Fruit fly (Drosophila melanogaster): ENCODE measurements around the gene PQBP1.

The PQBP1 gene

DNA sequence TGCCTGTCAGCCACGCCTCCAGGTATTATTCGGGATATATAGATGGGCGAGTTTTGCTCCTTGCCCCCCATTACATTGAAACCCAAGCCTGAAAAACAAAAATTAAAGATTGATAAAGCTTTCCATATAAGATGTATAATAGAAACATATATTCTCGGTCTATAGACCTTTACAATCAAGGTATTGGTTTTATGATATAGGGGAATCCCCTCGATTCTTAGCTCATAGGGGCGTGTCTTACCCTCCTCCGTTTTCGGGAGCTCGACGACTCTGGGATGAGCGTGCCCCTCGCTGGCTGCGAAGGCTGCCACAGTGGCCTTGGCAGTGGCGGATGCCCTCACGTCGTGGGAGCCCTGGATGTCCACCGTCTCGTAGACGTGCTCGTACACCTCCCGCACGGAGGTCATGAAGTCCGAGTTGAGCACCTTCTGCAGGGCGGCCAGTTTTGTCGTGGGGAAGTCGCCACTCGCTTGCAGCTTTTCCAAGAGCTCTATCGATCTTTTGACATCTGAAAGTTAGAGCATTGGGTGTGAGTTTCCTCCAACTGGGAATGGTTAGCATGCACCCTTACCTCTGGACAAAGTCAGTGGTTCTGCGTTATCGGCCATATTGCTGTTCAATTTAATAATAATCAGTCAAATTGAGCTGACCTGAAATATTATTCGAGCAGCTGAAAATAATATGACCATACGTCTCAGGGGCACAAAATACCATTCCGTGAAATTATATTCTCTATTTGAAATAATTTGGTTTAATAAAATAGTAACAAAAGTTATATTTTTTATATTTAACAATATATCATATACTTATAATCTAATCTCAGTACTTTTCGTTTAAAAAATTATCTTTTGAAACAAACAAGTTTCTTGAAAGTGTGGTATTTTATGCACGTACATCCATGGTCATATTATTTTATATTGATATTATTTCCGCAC, at the start of gene PQBP1, which contains the start of gene veli:
Gene PQBP1 (plus strand): TSS at position 885 of the 935 bp plus-strand sequence.
Gene veli (minus strand): TSS at position 685 of the 935 bp plus-strand sequence.
- TF ChIP-seq usp (GFP tag; optimal IDR thresholded peaks at IDR 0.05) (no peak), Dll (optimal IDR thresholded peaks at IDR 0.05) (no peak), pan (optimal IDR thresholded peaks at IDR 0.05) (no peak), CG8478 (optimal IDR thresholded peaks at IDR 0.05) (no peak), EcR (GFP tag; optimal IDR thresholded peaks at IDR 0.05) (no peak)

- no peak for TF ChIP-seq usp (GFP tag; optimal IDR thresholded peaks at IDR 0.05)
- TF ChIP-seq Dll (optimal IDR thresholded peaks at IDR 0.05) = no peak
- no peak for TF ChIP-seq CG8478 (optimal IDR thresholded peaks at IDR 0.05)
- TF ChIP-seq EcR (GFP tag; optimal IDR thresholded peaks at IDR 0.05) = no peak
- no peak for TF ChIP-seq psq (optimal IDR thresholded peaks at IDR 0.05)
- no peak for TF ChIP-seq pan (optimal IDR thresholded peaks at IDR 0.05)
These were observed 42.5 kb upstream of the PQBP1 start, which contains the start of gene beta4GalT7 for dm6 chr3R:25023056-25023455. TSS of gene beta4GalT7 (plus strand) at chr3R:25023256.

dm6 chr3R:25024895-25025557, 40.6 kb upstream of the PQBP1 start, which contains the start of the genes EMC6 and Hr96:
TSS of gene EMC6 (minus strand) at chr3R:25025017.
TSS of gene Hr96 (plus strand) at chr3R:25025235.
- TF ChIP-seq usp (GFP tag; optimal IDR thresholded peaks at IDR 0.05) = no peak
- TF ChIP-seq psq (optimal IDR thresholded peaks at IDR 0.05) = no peak
- TF ChIP-seq EcR (GFP tag; optimal IDR thresholded peaks at IDR 0.05) = no peak
- TF ChIP-seq CG8478 (optimal IDR thresholded peaks at IDR 0.05) = no peak
- TF ChIP-seq Dll (optimal IDR thresholded peaks at IDR 0.05) = no peak
- no peak for TF ChIP-seq pan (optimal IDR thresholded peaks at IDR 0.05)

- TF ChIP-seq usp (GFP tag; optimal IDR thresholded peaks at IDR 0.05) = no peak
- no peak for TF ChIP-seq pan (optimal IDR thresholded peaks at IDR 0.05)
- TF ChIP-seq CG8478 (optimal IDR thresholded peaks at IDR 0.05) = no peak
- TF ChIP-seq Dll (optimal IDR thresholded peaks at IDR 0.05) = no peak
- no peak for TF ChIP-seq EcR (GFP tag; optimal IDR thresholded peaks at IDR 0.05)
These were observed 38.0 kb upstream of the PQBP1 start for dm6 chr3R:25027281-25028219.

DNA sequence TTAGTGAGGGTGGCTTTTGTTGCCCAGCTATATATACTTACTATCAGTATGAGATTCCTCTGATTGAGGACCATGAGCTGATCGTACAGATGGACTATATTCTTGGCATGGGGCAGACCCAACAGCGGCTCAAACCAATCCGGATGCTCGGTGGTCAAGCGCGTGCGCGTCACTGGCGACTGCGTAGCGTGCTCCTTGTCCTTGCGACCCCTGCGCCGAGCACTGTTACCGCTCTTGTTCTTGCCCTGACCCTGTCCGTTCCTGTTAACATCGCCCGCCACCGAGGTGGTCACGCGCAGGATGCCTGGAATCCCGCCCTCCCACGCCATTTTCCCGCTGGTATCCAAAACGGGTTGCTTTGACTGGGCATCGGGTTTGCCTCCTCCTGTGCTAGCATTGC, 32.9 kb upstream of the PQBP1 start:
- TF ChIP-seq pan (optimal IDR thresholded peaks at IDR 0.05) (no peak), usp (GFP tag; optimal IDR thresholded peaks at IDR 0.05) (no peak), CG8478 (optimal IDR thresholded peaks at IDR 0.05) (no peak), psq (optimal IDR thresholded peaks at IDR 0.05) (no peak), Dll (optimal IDR thresholded peaks at IDR 0.05) (no peak), EcR (GFP tag; optimal IDR thresholded peaks at IDR 0.05) (no peak)

dm6 chr3R:25033142-25033586, 32.4 kb upstream of the PQBP1 start, which contains the start of gene Smg6:
TSS of gene Smg6 (minus strand) at chr3R:25033465.
- no peak for TF ChIP-seq EcR (GFP tag; optimal IDR thresholded peaks at IDR 0.05)
- no peak for TF ChIP-seq CG8478 (optimal IDR thresholded peaks at IDR 0.05)
- no peak for TF ChIP-seq psq (optimal IDR thresholded peaks at IDR 0.05)
- TF ChIP-seq usp (GFP tag; optimal IDR thresholded peaks at IDR 0.05) = no peak
- no peak for TF ChIP-seq Dll (optimal IDR thresholded peaks at IDR 0.05)
- TF ChIP-seq pan (optimal IDR thresholded peaks at IDR 0.05) = no peak

dm6 chr3R:25036644-25037043, 28.9 kb upstream of the PQBP1 start, which contains the start of gene CG31115:
TSS of gene CG31115 (plus strand) at chr3R:25036944.
- TF ChIP-seq Dll (optimal IDR thresholded peaks at IDR 0.05) = no peak
- no peak for TF ChIP-seq EcR (GFP tag; optimal IDR thresholded peaks at IDR 0.05)
- no peak for TF ChIP-seq CG8478 (optimal IDR thresholded peaks at IDR 0.05)
- TF ChIP-seq psq (optimal IDR thresholded peaks at IDR 0.05) = no peak
- TF ChIP-seq usp (GFP tag; optimal IDR thresholded peaks at IDR 0.05) = no peak
- no peak for TF ChIP-seq pan (optimal IDR thresholded peaks at IDR 0.05)

dm6 chr3R:25039028-25039476, 26.5 kb upstream of the PQBP1 start, which contains the start of the genes Ythdf and bai:
TSS of gene Ythdf (minus strand) at chr3R:25039249.
TSS of gene bai (plus strand) at chr3R:25039374.
- TF ChIP-seq pan (optimal IDR thresholded peaks at IDR 0.05) (no peak), EcR (GFP tag; optimal IDR thresholded peaks at IDR 0.05) (no peak), usp (GFP tag; optimal IDR thresholded peaks at IDR 0.05) (no peak), psq (optimal IDR thresholded peaks at IDR 0.05) (no peak), Dll (optimal IDR thresholded peaks at IDR 0.05) (no peak), CG8478 (optimal IDR thresholded peaks at IDR 0.05) (no peak)

dm6 chr3R:25044816-25045551, 20.6 kb upstream of the PQBP1 start, which contains the start of gene 5PtaseI:
TSS of gene 5PtaseI (minus strand) at chr3R:25045151.
- TF ChIP-seq CG8478 (optimal IDR thresholded peaks at IDR 0.05) (no peak), EcR (GFP tag; optimal IDR thresholded peaks at IDR 0.05) (no peak), Dll (optimal IDR thresholded peaks at IDR 0.05) (no peak), usp (GFP tag; optimal IDR thresholded peaks at IDR 0.05) (no peak), pan (optimal IDR thresholded peaks at IDR 0.05) (no peak), psq (optimal IDR thresholded peaks at IDR 0.05) (no peak)

- TF ChIP-seq CG8478 (optimal IDR thresholded peaks at IDR 0.05) (no peak), EcR (GFP tag; optimal IDR thresholded peaks at IDR 0.05) (no peak), psq (optimal IDR thresholded peaks at IDR 0.05) (no peak), Dll (optimal IDR thresholded peaks at IDR 0.05) (no peak), pan (optimal IDR thresholded peaks at IDR 0.05) (no peak), usp (GFP tag; optimal IDR thresholded peaks at IDR 0.05) (no peak)
These were observed 19.6 kb upstream of the PQBP1 start, which contains the start of gene CG11786 for dm6 chr3R:25046023-25046422. TSS of gene CG11786 (plus strand) at chr3R:25046323.
